Fruit fly (Drosophila melanogaster) whole organism, embryonic: Measurements from ENCODE around the gene Mst98Ca.

Experiments used
- Aef1 ChIP-seq: fragments of 200-800 bp; sonication (Bioruptor generic); IDR thresholded peaks from 3 replicates; pipeline ENCODE4 v1.3.6; 2022; ENCODE audit warnings: missing biosample characterization, missing genetic modification characterization
- Awh ChIP-seq: fragments of 200-800 bp; sonication (Bioruptor generic); IDR thresholded peaks from 2 replicates; pipeline ENCODE4, ENCODE4 v1.3.6; 2022; ENCODE audit warnings: missing biosample characterization, missing genetic modification characterization
- B-H2 ChIP-seq: fragments of 200-800 bp; sonication (Bioruptor generic); optimal IDR thresholded peaks from 2 replicates; lab custom pipeline; 2018; ENCODE audit warnings: missing biosample characterization, mild to moderate bottlenecking, missing genetic modification characterization
- CG10267 ChIP-seq: fragments of 200-800 bp; sonication (Bioruptor generic); optimal IDR thresholded peaks from 2 replicates; lab custom pipeline; 2018; ENCODE audit warnings: missing biosample characterization, mild to moderate bottlenecking, missing genetic modification characterization, moderate library complexity
- CG10543 ChIP-seq: fragments of 200-800 bp; sonication (Bioruptor generic); optimal IDR thresholded peaks from 3 replicates; lab custom pipeline; 2017; ENCODE audit warnings: missing biosample characterization, mild to moderate bottlenecking, missing genetic modification characterization, moderate library complexity
- CG11560 ChIP-seq: fragments of 200-800 bp; sonication (Bioruptor generic); IDR thresholded peaks from 3 replicates; pipeline ENCODE4 v1.3.6; 2022; ENCODE audit warnings: missing biosample characterization, missing genetic modification characterization
- CG14860 ChIP-seq: fragments of 200-800 bp; sonication (Bioruptor generic); IDR thresholded peaks from 3 replicates; pipeline ENCODE4 v1.3.6; 2022; ENCODE audit warnings: missing biosample characterization, missing genetic modification characterization; ENCODE audit not compliant: partially characterized antibody
- CG1647 ChIP-seq: fragments of 200-800 bp; sonication (Bioruptor generic); optimal IDR thresholded peaks from 3 replicates; lab custom pipeline; 2016; ENCODE audit warnings: missing biosample characterization, missing genetic modification characterization
- CG17186 ChIP-seq: fragments of 200-800 bp; sonication (Bioruptor generic); optimal IDR thresholded peaks from 3 replicates; lab custom pipeline; 2017; ENCODE audit warnings: missing biosample characterization, missing genetic modification reagents, missing genetic modification characterization
- CG17328 ChIP-seq: fragments of 200-800 bp; sonication (Bioruptor generic); IDR thresholded peaks from 2 replicates; pipeline ENCODE4 v1.3.6; 2022; ENCODE audit warnings: missing biosample characterization, missing genetic modification characterization
- CG17361 ChIP-seq: fragments of 200-800 bp; sonication (Bioruptor generic); IDR thresholded peaks from 3 replicates; pipeline ENCODE4 v1.3.6; 2022; ENCODE audit warnings: missing biosample characterization, missing genetic modification characterization
- CG31224 ChIP-seq: fragments of 200-800 bp; sonication (Bioruptor generic); IDR thresholded peaks from 2 replicates; pipeline ENCODE4 v1.3.6; 2022; ENCODE audit warnings: missing biosample characterization, missing genetic modification characterization
- CG3995 ChIP-seq: fragments of 200-800 bp; sonication (Bioruptor generic); optimal IDR thresholded peaks from 3 replicates; lab custom pipeline; 2016; ENCODE audit warnings: missing biosample characterization, missing genetic modification characterization
- CG5245 ChIP-seq: fragments of 200-800 bp; sonication (Bioruptor generic); optimal IDR thresholded peaks from 3 replicates; lab custom pipeline; 2016; ENCODE audit warnings: missing biosample characterization, missing genetic modification characterization
- CG6254 ChIP-seq: fragments of 200-800 bp; sonication (Bioruptor generic); optimal IDR thresholded peaks from 3 replicates; lab custom pipeline; 2017; ENCODE audit warnings: mild to moderate bottlenecking, missing biosample characterization, missing genetic modification reagents, missing genetic modification characterization
- CG6689 ChIP-seq: fragments of 200-800 bp; sonication (Bioruptor generic); IDR thresholded peaks from 2 replicates; pipeline ENCODE4 v1.3.6; 2022; ENCODE audit warnings: missing biosample characterization, missing genetic modification characterization
- CG8290 ChIP-seq, 3 experiments: fragments of 200-800 bp; sonication (Bioruptor generic); optimal IDR thresholded peaks; 2 replicates each; lab custom pipeline; 2016 to 2019; ENCODE audit warnings: missing biosample characterization in 3 of 3, missing genetic modification characterization in 3 of 3, mild to moderate bottlenecking in 2 of 3, moderate library complexity in 1 of 3
- CG8359 ChIP-seq: fragments of 200-800 bp; sonication (Bioruptor generic); optimal IDR thresholded peaks from 2 replicates; lab custom pipeline; 2017; ENCODE audit warnings: missing biosample characterization, mild to moderate bottlenecking, missing genetic modification characterization, borderline replicate concordance
- CG9215 ChIP-seq: fragments of 200-800 bp; sonication (Bioruptor generic); IDR thresholded peaks from 2 replicates; pipeline ENCODE4 v1.3.6; 2022; ENCODE audit warnings: missing biosample characterization, missing genetic modification characterization
- D19A ChIP-seq: fragments of 200-800 bp; optimal IDR thresholded peaks from 3 replicates; lab custom pipeline; 2019; ENCODE audit warnings: missing biosample characterization, mild to moderate bottlenecking, missing genetic modification characterization, moderate library complexity
- Dp ChIP-seq: fragments of 200-800 bp; sonication (Bioruptor generic); optimal IDR thresholded peaks from 2 replicates; lab custom pipeline; 2018; ENCODE audit warnings: missing biosample characterization, mild to moderate bottlenecking, missing genetic modification characterization, moderate library complexity
- Fer3 ChIP-seq: fragments of 200-800 bp; sonication (Bioruptor generic); optimal IDR thresholded peaks from 2 replicates; lab custom pipeline; 2018; ENCODE audit warnings: missing biosample characterization, mild to moderate bottlenecking, missing genetic modification characterization, moderate library complexity
- HLH3B ChIP-seq: fragments of 200-800 bp; sonication (Bioruptor generic); IDR thresholded peaks from 2 replicates; pipeline ENCODE4 v1.3.6; 2022; ENCODE audit warnings: missing biosample characterization, missing genetic modification characterization
- MBD-R2 ChIP-seq: fragments of 200-800 bp; sonication (Bioruptor generic); IDR thresholded peaks from 2 replicates; pipeline ENCODE4 v1.3.6; 2022; ENCODE audit warnings: missing biosample characterization, missing genetic modification characterization
- Mes4 ChIP-seq: fragments of 200-800 bp; sonication (Bioruptor generic); optimal IDR thresholded peaks from 2 replicates; lab custom pipeline; 2016; ENCODE audit warnings: missing biosample characterization, missing genetic modification characterization
- NC2β ChIP-seq: fragments of 200-800 bp; sonication (Bioruptor generic); optimal IDR thresholded peaks from 2 replicates; lab custom pipeline; 2016; ENCODE audit warnings: missing biosample characterization, missing genetic modification characterization
- NfI ChIP-seq: fragments of 200-800 bp; sonication (Bioruptor generic); optimal IDR thresholded peaks from 3 replicates; lab custom pipeline; 2018; ENCODE audit warnings: missing biosample characterization, mild to moderate bottlenecking, missing genetic modification characterization, moderate library complexity
- Oli ChIP-seq: fragments of 200-800 bp; sonication (Bioruptor generic); optimal IDR thresholded peaks from 2 replicates; lab custom pipeline; 2018; ENCODE audit warnings: missing biosample characterization, mild to moderate bottlenecking, missing genetic modification characterization, moderate library complexity
- Ptx1 ChIP-seq: fragments of 200-800 bp; sonication (Bioruptor generic); IDR thresholded peaks from 2 replicates; pipeline ENCODE4 v1.3.6; 2022; ENCODE audit warnings: missing biosample characterization, missing genetic modification characterization
- Scr ChIP-seq: fragments of 200-800 bp; sonication (Bioruptor generic); IDR thresholded peaks from 2 replicates; pipeline ENCODE4 v1.3.6; 2022; ENCODE audit warnings: missing biosample characterization, missing genetic modification characterization; ENCODE audit not compliant: partially characterized antibody
- Sry-δ ChIP-seq: fragments of 200-800 bp; sonication (Bioruptor generic); optimal IDR thresholded peaks from 2 replicates; lab custom pipeline; 2016; ENCODE audit warnings: missing biosample characterization, missing genetic modification characterization
- aop ChIP-seq: fragments of 200-800 bp; sonication (Bioruptor generic); IDR thresholded peaks from 2 replicates; pipeline ENCODE4 v1.3.6; 2022; ENCODE audit warnings: missing biosample characterization, missing genetic modification characterization
- ara ChIP-seq: fragments of 200-800 bp; sonication (Bioruptor generic); IDR thresholded peaks from 2 replicates; pipeline ENCODE4 v1.3.6; 2022; ENCODE audit warnings: missing biosample characterization, missing genetic modification characterization
- cas ChIP-seq: fragments of 200-800 bp; sonication (Bioruptor generic); IDR thresholded peaks from 2 replicates; pipeline ENCODE4 v1.3.6; 2022; ENCODE audit warnings: missing biosample characterization, missing genetic modification characterization
- cg ChIP-seq: fragments of 200-800 bp; sonication (Bioruptor generic); optimal IDR thresholded peaks from 3 replicates; lab custom pipeline; 2019; ENCODE audit warnings: missing biosample characterization, mild to moderate bottlenecking, missing genetic modification characterization, moderate library complexity
- crc ChIP-seq: fragments of 200-800 bp; sonication (Bioruptor generic); optimal IDR thresholded peaks from 2 replicates; lab custom pipeline; 2016; ENCODE audit warnings: missing biosample characterization, missing genetic modification characterization
- crol ChIP-seq: fragments of 200-800 bp; sonication (Bioruptor generic); IDR thresholded peaks from 2 replicates; pipeline ENCODE4 v1.3.6; 2022; ENCODE audit warnings: missing biosample characterization, missing genetic modification characterization
- da ChIP-seq: fragments of 200-800 bp; sonication (Bioruptor generic); optimal IDR thresholded peaks from 2 replicates; lab custom pipeline; 2016; ENCODE audit warnings: missing biosample characterization, missing genetic modification characterization
- dimm ChIP-seq: fragments of 200-800 bp; sonication (Bioruptor generic); IDR thresholded peaks from 2 replicates; pipeline ENCODE4 v1.3.6; 2022; ENCODE audit warnings: missing biosample characterization, missing genetic modification characterization
- fd102C ChIP-seq: fragments of 200-800 bp; sonication (Bioruptor generic); optimal IDR thresholded peaks from 2 replicates; lab custom pipeline; 2018; ENCODE audit warnings: missing biosample characterization, mild to moderate bottlenecking, missing genetic modification characterization, moderate library complexity
- fd96Cb ChIP-seq: fragments of 200-800 bp; sonication (Bioruptor generic); optimal IDR thresholded peaks from 2 replicates; lab custom pipeline; 2018; ENCODE audit warnings: missing biosample characterization, mild to moderate bottlenecking, missing genetic modification characterization, moderate library complexity
- gcm ChIP-seq: fragments of 200-800 bp; sonication (Bioruptor generic); optimal IDR thresholded peaks from 2 replicates; lab custom pipeline; 2019; ENCODE audit warnings: missing biosample characterization, mild to moderate bottlenecking, missing genetic modification characterization, moderate library complexity
- jumu ChIP-seq: fragments of 200-800 bp; sonication (Bioruptor generic); optimal IDR thresholded peaks from 3 replicates; lab custom pipeline; 2016; ENCODE audit warnings: missing biosample characterization, missing genetic modification characterization
- pita ChIP-seq: fragments of 200-800 bp; sonication (Bioruptor generic); optimal IDR thresholded peaks from 2 replicates; lab custom pipeline; 2017; ENCODE audit warnings: missing biosample characterization, mild to moderate bottlenecking, missing genetic modification characterization
- salm ChIP-seq: fragments of 200-800 bp; sonication (Bioruptor generic); optimal IDR thresholded peaks from 2 replicates; lab custom pipeline; 2018; ENCODE audit warnings: missing biosample characterization, mild to moderate bottlenecking, missing genetic modification characterization
- slp2 ChIP-seq: fragments of 200-800 bp; sonication (Bioruptor generic); optimal IDR thresholded peaks from 2 replicates; lab custom pipeline; 2016; ENCODE audit warnings: missing biosample characterization, missing genetic modification characterization
- sna ChIP-seq: fragments of 200-800 bp; sonication (Bioruptor generic); IDR thresholded peaks from 2 replicates; pipeline ENCODE4 v1.3.6; 2022; ENCODE audit warnings: missing biosample characterization, missing genetic modification characterization; ENCODE audit not compliant: partially characterized antibody
- tin ChIP-seq: fragments of 200-800 bp; sonication (Bioruptor generic); optimal IDR thresholded peaks from 3 replicates; lab custom pipeline; 2016; ENCODE audit warnings: missing biosample characterization, missing genetic modification characterization
- twi ChIP-seq: fragments of 200-800 bp; optimal IDR thresholded peaks from 2 replicates; lab custom pipeline; 2019; ENCODE audit warnings: missing biosample characterization, mild to moderate bottlenecking, missing genetic modification characterization, moderate library complexity

Gene Mst98Ca

dm6 chr3R:28326150-28326965 lies 35.2 kb downstream of the Mst98Ca start (continued):
- TF ChIP-seq B-H2 (GFP tag; lab: Kevin White, UChicago) = peak; percentile 99
- TF ChIP-seq crc (GFP tag; lab: Kevin White, UChicago) = peak; percentile 100
- TF ChIP-seq CG9215 (GFP tag; lab: Robert Waterston, UW) = no peak
- TF ChIP-seq CG5245 (GFP tag; lab: Kevin White, UChicago) = peak; percentile 99
- TF ChIP-seq slp2 (GFP tag; lab: Kevin White, UChicago) = peak; percentile 99
- TF ChIP-seq CG10543 (GFP tag; lab: Kevin White, UChicago) = peak; percentile 100
- TF ChIP-seq salm (tag; lab: Kevin White, UChicago) = peak; percentile 98
- peak; percentile 96 for TF ChIP-seq twi (tag; lab: Kevin White, UChicago)
- peak; percentile 99 for TF ChIP-seq CG6254
- TF ChIP-seq gcm (GFP tag; lab: Kevin White, UChicago) = peak; percentile 99
- TF ChIP-seq Dp (GFP tag; lab: Kevin White, UChicago) = peak; percentile 49
- TF ChIP-seq fd102C (GFP tag; lab: Kevin White, UChicago) = peak; percentile 96
- TF ChIP-seq MBD-R2 = no peak
- peak; percentile 97 for TF ChIP-seq D19A (tag; lab: Kevin White, UChicago)
- TF ChIP-seq cg = peak; percentile 51
- no peak for TF ChIP-seq CG31224 (GFP tag; lab: Robert Waterston, UW)
- TF ChIP-seq CG17186 = peak; percentile 95
- TF ChIP-seq Ptx1 (GFP tag; lab: Robert Waterston, UW) = no peak
- TF ChIP-seq CG6689 = no peak
- TF ChIP-seq da (GFP tag; lab: Kevin White, UChicago) = peak; percentile 99
- TF ChIP-seq Sry-δ (GFP tag; lab: Kevin White, UChicago) = peak; percentile 84
- TF ChIP-seq CG11560 (tag; lab: Robert Waterston, UW) = no peak
- peak; percentile 99 for TF ChIP-seq NC2β (GFP tag; lab: Kevin White, UChicago)
- peak; percentile 94 for TF ChIP-seq CG8359 (GFP tag; lab: Kevin White, UChicago)
- no peak for TF ChIP-seq pita (GFP tag; lab: Kevin White, UChicago)
- no peak for TF ChIP-seq Awh (GFP tag; lab: Robert Waterston, UW)
- no peak for TF ChIP-seq CG17361 (GFP tag; lab: Robert Waterston, UW)
- peak; percentile 100 for TF ChIP-seq jumu (GFP tag; lab: Kevin White, UChicago)
- peak; percentile 100 for TF ChIP-seq Fer3 (tag; lab: Kevin White, UChicago)
- no peak for TF ChIP-seq crol (GFP tag; lab: Robert Waterston, UW)
- peak; percentile 99 for TF ChIP-seq CG8290 (GFP tag; optimal IDR thresholded peaks at IDR 0.05; lab: Kevin White, UChicago)
- TF ChIP-seq CG8290 (tag; optimal IDR thresholded peaks at IDR 0.05; lab: Kevin White, UChicago) = peak; percentile 94 to 99
- TF ChIP-seq Oli (tag; lab: Kevin White, UChicago) = peak; percentile 99
- peak; percentile 88 for TF ChIP-seq CG3995 (GFP tag; lab: Kevin White, UChicago)
- no peak for TF ChIP-seq aop (GFP tag; lab: Robert Waterston, UW)
- no peak for TF ChIP-seq sna
- no peak for TF ChIP-seq CG14860 (GFP tag; lab: Robert Waterston, UW)
- no peak for TF ChIP-seq Aef1
- TF ChIP-seq fd96Cb = peak; percentile 99
- no peak for TF ChIP-seq ara (GFP tag; lab: Robert Waterston, UW)
- TF ChIP-seq CG17328 (GFP tag; lab: Robert Waterston, UW) = no peak
- TF ChIP-seq CG1647 (GFP tag; lab: Kevin White, UChicago) = peak; percentile 99
- no peak for TF ChIP-seq dimm (GFP tag; lab: Robert Waterston, UW)
- TF ChIP-seq Scr (GFP tag; lab: Robert Waterston, UW) = no peak
- peak; percentile 99 for TF ChIP-seq Mes4 (GFP tag; lab: Kevin White, UChicago)
- TF ChIP-seq HLH3B (GFP tag; lab: Robert Waterston, UW) = no peak
- peak; percentile 100 for TF ChIP-seq NfI (GFP tag; lab: Kevin White, UChicago)
- TF ChIP-seq CG10267 (tag; lab: Kevin White, UChicago) = peak; percentile 97
- no peak for TF ChIP-seq cas (GFP tag; lab: Robert Waterston, UW)
- TF ChIP-seq tin (GFP tag; lab: Kevin White, UChicago) = peak; percentile 99
